Fruit fly (Drosophila melanogaster) whole organism, prepupa: ENCODE measurements around the gene CG32767.

ENCODE experiments used
- Gug ChIP-seq: fragments of 200-800 bp; sonication (Bioruptor generic); IDR thresholded peaks from 2 replicates; pipeline ENCODE4 v1.3.6; 2022; ENCODE audit warnings: missing biosample characterization, missing genetic modification characterization
- Smox ChIP-seq: fragments of 200-800 bp; sonication (Bioruptor generic); optimal IDR thresholded peaks from 3 replicates; lab custom pipeline; 2016; ENCODE audit warnings: missing biosample characterization, missing genetic modification characterization
- cyc ChIP-seq: fragments of 200-800 bp; sonication (Bioruptor generic); optimal IDR thresholded peaks from 3 replicates; lab custom pipeline; 2016; ENCODE audit warnings: missing biosample characterization, missing genetic modification characterization
- fd59A ChIP-seq: fragments of 200-800 bp; sonication (Bioruptor generic); optimal IDR thresholded peaks from 2 replicates; lab custom pipeline; 2017; ENCODE audit warnings: missing biosample characterization, mild to moderate bottlenecking, missing genetic modification characterization, missing genetic modification reagents
- svp ChIP-seq: fragments of 200-800 bp; sonication (Bioruptor generic); peaks from one replicate; lab custom pipeline; 2016; ENCODE audit warnings: missing biosample characterization, missing genetic modification characterization

dm6 chrX:5095620-5096019 is 11.1 kb upstream of the CG32767 start:
- TF ChIP-seq Gug (no peak), svp (GFP tag; lab: Kevin White, UChicago) (no peak), Smox (GFP tag; lab: Kevin White, UChicago) (no peak), fd59A (GFP tag; lab: Kevin White, UChicago) (no peak), cyc (GFP tag; lab: Kevin White, UChicago) (no peak)
